Fruit fly (Drosophila melanogaster) whole organism, pupa: Measurements from ENCODE around the gene CG7173.

Experiments
- CG10348 ChIP-seq: fragments of 200-800 bp; sonication (Bioruptor generic); IDR thresholded peaks from 2 replicates; pipeline ENCODE4 v1.3.6; 2022; ENCODE audit warnings: missing biosample characterization, missing genetic modification characterization
- CG12605 ChIP-seq: fragments of 200-800 bp; sonication (Bioruptor generic); IDR thresholded peaks from 2 replicates; pipeline ENCODE4 v1.3.6; 2022; ENCODE audit warnings: missing biosample characterization, missing genetic modification characterization
- CG13204 ChIP-seq: fragments of 200-800 bp; sonication (Bioruptor generic); optimal IDR thresholded peaks from 2 replicates; lab custom pipeline; 2018; ENCODE audit warnings: missing biosample characterization, mild to moderate bottlenecking, missing genetic modification characterization, moderate library complexity
- CG14655 ChIP-seq: fragments of 200-800 bp; sonication (Bioruptor generic); optimal IDR thresholded peaks from 3 replicates; lab custom pipeline; 2017; ENCODE audit warnings: mild to moderate bottlenecking, missing biosample characterization, missing genetic modification reagents, missing genetic modification characterization
- CG15710 ChIP-seq: fragments of 200-800 bp; sonication (Bioruptor generic); optimal IDR thresholded peaks from 2 replicates; lab custom pipeline; 2018; ENCODE audit warnings: missing biosample characterization, mild to moderate bottlenecking, missing genetic modification characterization, moderate library complexity
- CG17806 ChIP-seq: fragments of 200-800 bp; sonication (Bioruptor generic); optimal IDR thresholded peaks from 2 replicates; lab custom pipeline; 2018; ENCODE audit warnings: missing biosample characterization, mild to moderate bottlenecking, missing genetic modification characterization, moderate library complexity
- CG32121 ChIP-seq: fragments of 200-800 bp; sonication (Bioruptor generic); IDR thresholded peaks from 2 replicates; pipeline ENCODE4 v1.3.6; 2022; ENCODE audit warnings: missing biosample characterization, missing genetic modification characterization
- CG34367 ChIP-seq: fragments of 200-800 bp; sonication (Bioruptor generic); optimal IDR thresholded peaks from 2 replicates; lab custom pipeline; 2018; ENCODE audit warnings: missing biosample characterization, mild to moderate bottlenecking, missing genetic modification characterization
- CG4496 ChIP-seq: fragments of 200-800 bp; sonication (Bioruptor generic); IDR thresholded peaks from 3 replicates; pipeline ENCODE4 v1.3.6; 2022; ENCODE audit warnings: missing biosample characterization, missing genetic modification characterization
- CG8159 ChIP-seq: fragments of 200-800 bp; sonication (Bioruptor generic); optimal IDR thresholded peaks from 3 replicates; lab custom pipeline; 2018; ENCODE audit warnings: missing biosample characterization, mild to moderate bottlenecking, missing genetic modification characterization, moderate library complexity
- CG8301 ChIP-seq: fragments of 200-800 bp; sonication (Bioruptor generic); optimal IDR thresholded peaks from 2 replicates; lab custom pipeline; 2018; ENCODE audit warnings: missing biosample characterization, mild to moderate bottlenecking, missing genetic modification characterization
- CG9948 ChIP-seq: fragments of 200-800 bp; sonication (Bioruptor generic); optimal IDR thresholded peaks from 2 replicates; lab custom pipeline; 2018; ENCODE audit warnings: missing biosample characterization, mild to moderate bottlenecking, missing genetic modification characterization, moderate library complexity
- D1 ChIP-seq: fragments of 200-800 bp; sonication (Bioruptor generic); optimal IDR thresholded peaks from 2 replicates; lab custom pipeline; 2018; ENCODE audit warnings: missing biosample characterization, mild to moderate bottlenecking, missing genetic modification characterization, moderate library complexity
- EcR ChIP-seq: fragments of 200-800 bp; sonication (Bioruptor generic); optimal IDR thresholded peaks from 3 replicates; lab custom pipeline; 2019; ENCODE audit warnings: missing biosample characterization, missing genetic modification characterization, mild to moderate bottlenecking, moderate library complexity, missing genetic modification reagents
- Ets98B ChIP-seq: fragments of 200-800 bp; sonication (Bioruptor generic); IDR thresholded peaks from 2 replicates; pipeline ENCODE4 v1.3.6; 2022; ENCODE audit warnings: missing biosample characterization, missing genetic modification characterization
- Pif1A ChIP-seq: fragments of 200-800 bp; sonication (Bioruptor generic); optimal IDR thresholded peaks from 3 replicates; lab custom pipeline; 2016; ENCODE audit warnings: missing biosample characterization, missing genetic modification characterization
- Pif1B ChIP-seq: fragments of 200-800 bp; sonication (Bioruptor generic); optimal IDR thresholded peaks from 3 replicates; lab custom pipeline; 2016; ENCODE audit warnings: missing biosample characterization, missing genetic modification characterization
- Snoo ChIP-seq: fragments of 200-800 bp; sonication (Bioruptor generic); optimal IDR thresholded peaks from 3 replicates; lab custom pipeline; 2017; ENCODE audit warnings: missing biosample characterization, mild to moderate bottlenecking, missing genetic modification characterization, inconsistent platforms
- fd96Ca ChIP-seq: fragments of 200-800 bp; sonication (Bioruptor generic); IDR thresholded peaks from 3 replicates; pipeline ENCODE4 v1.3.6; 2022; ENCODE audit warnings: missing biosample characterization, missing genetic modification characterization
- gl ChIP-seq: fragments of 200-800 bp; sonication (Bioruptor generic); optimal IDR thresholded peaks from 2 replicates; lab custom pipeline; 2018; ENCODE audit warnings: missing biosample characterization, mild to moderate bottlenecking, missing genetic modification characterization
- rn ChIP-seq: fragments of 200-800 bp; sonication (Bioruptor generic); IDR thresholded peaks from 2 replicates; pipeline ENCODE4 v1.3.6; 2022; ENCODE audit warnings: missing biosample characterization, missing genetic modification characterization

The CG7173 gene

dm6 chr3L:21509488-21510122 is 48.4 kb downstream of the CG7173 start:
- peak; percentile 25 for TF ChIP-seq CG34367 (tag; lab: Kevin White, UChicago)
- TF ChIP-seq CG8301 (tag; lab: Kevin White, UChicago) = peak; percentile 72
- TF ChIP-seq CG13204 (GFP tag; lab: Kevin White, UChicago) = no peak
- no peak for TF ChIP-seq fd96Ca (GFP tag; lab: Robert Waterston, UW)
- TF ChIP-seq CG8159 (tag; lab: Kevin White, UChicago) = peak; percentile 55
- peak; percentile 37 for TF ChIP-seq Pif1B (GFP tag; lab: Kevin White, UChicago)
- TF ChIP-seq Pif1A (GFP tag; lab: Kevin White, UChicago) = peak; percentile 74
- peak; percentile 46; the same call in 1 of the 2 replicates for TF ChIP-seq CG32121
- peak; percentile 45 for TF ChIP-seq CG17806 (tag; lab: Kevin White, UChicago)
- TF ChIP-seq CG12605 = 0 out of 2 replicates have a peak, but pooled peaks have one; percentile 21
- TF ChIP-seq CG10348 (GFP tag; lab: Robert Waterston, UW) = no peak
- TF ChIP-seq CG15710 (tag; lab: Kevin White, UChicago) = peak; percentile 31
- peak; percentile 39 for TF ChIP-seq CG9948 (tag; lab: Kevin White, UChicago)
- no peak for TF ChIP-seq gl (tag; lab: Kevin White, UChicago)
- TF ChIP-seq D1 = no peak
- peak; percentile 44 for TF ChIP-seq Snoo (tag; lab: Kevin White, UChicago)
- TF ChIP-seq CG4496 (GFP tag; lab: Robert Waterston, UW) = peak; percentile 71
- no peak for TF ChIP-seq rn (GFP tag; lab: Robert Waterston, UW)
- TF ChIP-seq EcR (GFP tag; lab: Kevin White, UChicago) = no peak
- 0 out of 2 replicates have a peak, but pooled peaks have one; percentile 25 for TF ChIP-seq Ets98B (GFP tag; lab: Robert Waterston, UW)
- peak; percentile 73 for TF ChIP-seq CG14655

- peak; percentile 73 for TF ChIP-seq EcR (GFP tag; lab: Kevin White, UChicago)
- TF ChIP-seq fd96Ca (GFP tag; lab: Robert Waterston, UW) = no peak
Measured at dm6 chr3L:21508621-21509020, 49.4 kb downstream of the CG7173 start.

- no peak for TF ChIP-seq CG12605
- TF ChIP-seq CG8301 (tag; lab: Kevin White, UChicago) = no peak
- no peak for TF ChIP-seq CG17806 (tag; lab: Kevin White, UChicago)
- TF ChIP-seq CG13204 (GFP tag; lab: Kevin White, UChicago) = no peak
- no peak for TF ChIP-seq D1
- no peak for TF ChIP-seq CG14655
- no peak for TF ChIP-seq gl (tag; lab: Kevin White, UChicago)
Measured at dm6 chr3L:21507955-21508354, 50.1 kb downstream of the CG7173 start.

- TF ChIP-seq gl (tag; lab: Kevin White, UChicago) = no peak
- TF ChIP-seq CG34367 (tag; lab: Kevin White, UChicago) = no peak
- no peak for TF ChIP-seq Pif1B (GFP tag; lab: Kevin White, UChicago)
- TF ChIP-seq CG13204 (GFP tag; lab: Kevin White, UChicago) = no peak
- peak; percentile 35 for TF ChIP-seq CG17806 (tag; lab: Kevin White, UChicago)
- TF ChIP-seq CG15710 (tag; lab: Kevin White, UChicago) = peak; percentile 56
- no peak for TF ChIP-seq CG10348 (GFP tag; lab: Robert Waterston, UW)
- no peak for TF ChIP-seq CG14655
- peak; percentile 36 for TF ChIP-seq CG9948 (tag; lab: Kevin White, UChicago)
- TF ChIP-seq CG8159 (tag; lab: Kevin White, UChicago) = peak; percentile 70
- no peak for TF ChIP-seq D1
- no peak for TF ChIP-seq EcR (GFP tag; lab: Kevin White, UChicago)
- peak; percentile 44 for TF ChIP-seq CG8301 (tag; lab: Kevin White, UChicago)
- no peak for TF ChIP-seq rn (GFP tag; lab: Robert Waterston, UW)
- TF ChIP-seq Snoo (tag; lab: Kevin White, UChicago) = peak; percentile 46
- TF ChIP-seq CG4496 (GFP tag; lab: Robert Waterston, UW) = peak; percentile 58; the same call in 1 of the 3 replicates
- peak; percentile 59; the same call in 1 of the 2 replicates for TF ChIP-seq CG32121
- TF ChIP-seq fd96Ca (GFP tag; lab: Robert Waterston, UW) = peak; percentile 56; the same call in 2 of the 3 replicates
- TF ChIP-seq, all 21 proteins: peak for 9
Measured at dm6 chr3L:21507354-21507928, 50.6 kb downstream of the CG7173 start, which contains the start of the genes Glg1 and M6. TSS of gene Glg1 (minus strand) at chr3L:21507538. TSS of gene M6 (plus strand) at chr3L:21507852.
